Worm (Caenorhabditis elegans) whole organism, young adult: Measurements from ENCODE around the gene F26H11.8.

ENCODE experiments used
- B0336.3 ChIP-seq: fragments of 200-800 bp; sonication (Bioruptor generic); IDR thresholded peaks from 2 replicates; pipeline ENCODE4 v1.3.6; 2022; ENCODE audit warnings: missing genetic modification characterization, missing compliant biosample characterization
- C17E4.6 ChIP-seq: fragments of 200-800 bp; sonication (Bioruptor generic); IDR thresholded peaks from 2 replicates; pipeline ENCODE4 v1.3.6; 2022; ENCODE audit warnings: missing genetic modification reagents, missing genetic modification characterization, missing compliant biosample characterization
- D2030.7 ChIP-seq: fragments of 200-800 bp; sonication (Bioruptor generic); IDR thresholded peaks from 2 replicates; pipeline ENCODE4 v1.3.6; 2022; ENCODE audit warnings: missing genetic modification reagents, missing genetic modification characterization, missing compliant biosample characterization
- F37B4.10 ChIP-seq: fragments of 200-800 bp; sonication (Bioruptor generic); IDR thresholded peaks from 2 replicates; pipeline ENCODE4 v1.3.6; 2022; ENCODE audit warnings: missing genetic modification characterization, missing compliant biosample characterization
- F57A8.1 ChIP-seq: fragments of 200-800 bp; sonication (Bioruptor generic); optimal IDR thresholded peaks from 2 replicates; lab custom pipeline; 2018; ENCODE audit warnings: mild to moderate bottlenecking, missing genetic modification characterization, moderate library complexity, missing compliant biosample characterization
- K11D2.4 ChIP-seq: fragments of 200-800 bp; sonication (Bioruptor generic); IDR thresholded peaks from 2 replicates; pipeline ENCODE4 v1.3.6; 2022; ENCODE audit warnings: missing genetic modification reagents, missing genetic modification characterization, missing compliant biosample characterization
- T07F8.4 ChIP-seq: sonication (generic microtip); optimal IDR thresholded peaks from 2 replicates; lab custom pipeline; 2016; ENCODE audit warnings: mild to moderate bottlenecking, missing genetic modification characterization, moderate library complexity, missing compliant biosample characterization
- Y53G8AR.9 ChIP-seq: fragments of 200-800 bp; sonication (Bioruptor generic); conservative IDR thresholded peaks from 2 replicates; pipeline ENCODE4 v1.3.6; 2022; ENCODE audit warnings: missing genetic modification reagents, missing genetic modification characterization, missing compliant biosample characterization
- Y56A3A.18 ChIP-seq: fragments of 200-800 bp; sonication (Bioruptor generic); IDR thresholded peaks from 2 replicates; pipeline ENCODE4 v1.3.6; 2022; ENCODE audit warnings: missing genetic modification reagents, missing genetic modification characterization, missing compliant biosample characterization
- Y67H2A.10 ChIP-seq: fragments of 200-800 bp; sonication (Bioruptor generic); conservative IDR thresholded peaks from 2 replicates; pipeline ENCODE4 v1.3.6; 2022; ENCODE audit warnings: missing genetic modification reagents, missing genetic modification characterization, missing compliant biosample characterization
- Y79H2A.3 ChIP-seq: fragments of 200-800 bp; sonication (Bioruptor generic); conservative IDR thresholded peaks from 2 replicates; pipeline ENCODE4 v1.3.6; 2022; ENCODE audit warnings: missing genetic modification reagents, missing genetic modification characterization, missing compliant biosample characterization
- Y95B8A.8 ChIP-seq: fragments of 200-800 bp; sonication (Bioruptor generic); IDR thresholded peaks from 2 replicates; pipeline ENCODE4 v1.3.6; 2022; ENCODE audit warnings: missing genetic modification reagents, missing genetic modification characterization, missing compliant biosample characterization
- aptf-3 ChIP-seq: fragments of 200-800 bp; sonication (Bioruptor generic); IDR thresholded peaks from 2 replicates; pipeline ENCODE4 v1.3.6; 2022; ENCODE audit warnings: missing genetic modification characterization, missing compliant biosample characterization
- attf-5 ChIP-seq: fragments of 200-800 bp; sonication (Bioruptor generic); optimal IDR thresholded peaks from 2 replicates; lab custom pipeline; 2018; ENCODE audit warnings: mild to moderate bottlenecking, missing genetic modification characterization, missing compliant biosample characterization
- bed-1 ChIP-seq: fragments of 200-800 bp; sonication (Bioruptor generic); IDR thresholded peaks from 2 replicates; pipeline ENCODE4 v1.3.6; 2022; ENCODE audit warnings: missing genetic modification reagents, missing genetic modification characterization, missing compliant biosample characterization
- ceh-100 ChIP-seq: fragments of 200-800 bp; sonication (Bioruptor generic); IDR thresholded peaks from 2 replicates; pipeline ENCODE4 v1.3.6; 2022; ENCODE audit warnings: missing genetic modification reagents, missing genetic modification characterization, missing compliant biosample characterization
- ceh-79 ChIP-seq: sonication (generic microtip); optimal IDR thresholded peaks from 2 replicates; lab custom pipeline; 2017; ENCODE audit warnings: mild to moderate bottlenecking, missing genetic modification characterization, missing compliant biosample characterization
- ceh-91 ChIP-seq: fragments of 200-800 bp; sonication (Bioruptor generic); IDR thresholded peaks from 2 replicates; pipeline ENCODE4 v1.3.6; 2022; ENCODE audit warnings: missing genetic modification reagents, missing genetic modification characterization, missing compliant biosample characterization
- die-1 ChIP-seq: sonication (generic microtip); optimal IDR thresholded peaks from 2 replicates; lab custom pipeline; 2016; ENCODE audit warnings: missing genotype, mild to moderate bottlenecking, missing genetic modification characterization, missing compliant biosample characterization
- egl-18 ChIP-seq: fragments of 200-800 bp; sonication (Bioruptor generic); IDR thresholded peaks from 2 replicates; pipeline ENCODE4 v1.3.6; 2022; ENCODE audit warnings: missing genetic modification reagents, missing genetic modification characterization, missing compliant biosample characterization
- ekl-4 ChIP-seq: fragments of 200-800 bp; sonication (Bioruptor generic); IDR thresholded peaks from 2 replicates; pipeline ENCODE4 v1.3.6; 2022; ENCODE audit warnings: missing genetic modification reagents, missing genetic modification characterization, missing compliant biosample characterization
- fkh-3 ChIP-seq: sonication (generic microtip); optimal IDR thresholded peaks from 2 replicates; lab custom pipeline; 2016; ENCODE audit warnings: mild to moderate bottlenecking, missing genetic modification characterization, missing compliant biosample characterization
- him-1 ChIP-seq: sonication (generic microtip); optimal IDR thresholded peaks from 2 replicates; lab custom pipeline; 2016; ENCODE audit warnings: missing genotype, missing genetic modification reagents, missing genetic modification characterization, missing compliant biosample characterization
- hrde-1 ChIP-seq: sonication (generic microtip); optimal IDR thresholded peaks from 2 replicates; lab custom pipeline; 2016; ENCODE audit warnings: missing genetic modification characterization, mild to moderate bottlenecking, missing compliant biosample characterization, moderate library complexity, missing genotype, missing genetic modification reagents, borderline replicate concordance
- lag-1 ChIP-seq: fragments of 200-800 bp; sonication (Bioruptor generic); IDR thresholded peaks from 2 replicates; pipeline ENCODE4 v1.3.6; 2022; ENCODE audit warnings: missing genetic modification reagents, missing genetic modification characterization, missing compliant biosample characterization
- lin-54 ChIP-seq: fragments of 200-800 bp; sonication (Bioruptor generic); optimal IDR thresholded peaks from 2 replicates; lab custom pipeline; 2018; ENCODE audit warnings: mild to moderate bottlenecking, missing genetic modification characterization, missing compliant biosample characterization
- lsl-1 ChIP-seq: fragments of 200-800 bp; sonication (Bioruptor generic); optimal IDR thresholded peaks from 2 replicates; lab custom pipeline; 2018; ENCODE audit warnings: mild to moderate bottlenecking, missing genetic modification characterization, moderate library complexity, missing compliant biosample characterization
- madf-10 ChIP-seq: sonication (generic microtip); optimal IDR thresholded peaks from 2 replicates; lab custom pipeline; 2016; ENCODE audit warnings: mild to moderate bottlenecking, missing genetic modification characterization, missing compliant biosample characterization
- madf-6 ChIP-seq: fragments of 200-800 bp; sonication (Bioruptor generic); IDR thresholded peaks from 2 replicates; pipeline ENCODE4 v1.3.6; 2022; ENCODE audit warnings: missing genetic modification reagents, missing genetic modification characterization, missing compliant biosample characterization
- madf-8 ChIP-seq: fragments of 200-800 bp; sonication (Bioruptor generic); conservative IDR thresholded peaks from 2 replicates; pipeline ENCODE4 v1.3.6; 2022; ENCODE audit warnings: missing genetic modification reagents, missing genetic modification characterization, missing compliant biosample characterization
- mcd-1 ChIP-seq: fragments of 200-800 bp; sonication (Bioruptor generic); IDR thresholded peaks from 2 replicates; pipeline ENCODE4 v1.3.6; 2022; ENCODE audit warnings: missing genetic modification reagents, missing genetic modification characterization, missing compliant biosample characterization
- mes-4 ChIP-seq: sonication (generic microtip); optimal IDR thresholded peaks from 2 replicates; lab custom pipeline; 2016; ENCODE audit warnings: missing genotype, missing genetic modification characterization, missing compliant biosample characterization
- mxl-1 ChIP-seq: sonication (generic microtip); optimal IDR thresholded peaks from 2 replicates; lab custom pipeline; 2016; ENCODE audit warnings: missing genetic modification characterization, missing compliant biosample characterization
- nfya-2 ChIP-seq: fragments of 200-800 bp; sonication (Bioruptor generic); IDR thresholded peaks from 2 replicates; pipeline ENCODE4 v1.3.6; 2022; ENCODE audit warnings: missing genetic modification reagents, missing genetic modification characterization, missing compliant biosample characterization
- nhr-120 ChIP-seq: fragments of 200-800 bp; sonication (Bioruptor generic); IDR thresholded peaks from 2 replicates; pipeline ENCODE4 v1.3.6; 2022; ENCODE audit warnings: missing genetic modification characterization, missing compliant biosample characterization
- nhr-27 ChIP-seq: fragments of 200-800 bp; sonication (Bioruptor generic); optimal IDR thresholded peaks from 2 replicates; lab custom pipeline; 2018; ENCODE audit warnings: mild to moderate bottlenecking, missing genetic modification characterization, moderate library complexity, missing compliant biosample characterization
- nhr-90 ChIP-seq: sonication (generic microtip); optimal IDR thresholded peaks from 2 replicates; lab custom pipeline; 2016; ENCODE audit warnings: missing genotype, mild to moderate bottlenecking, missing genetic modification characterization, missing compliant biosample characterization
- repo-1 ChIP-seq: sonication (generic microtip); optimal IDR thresholded peaks from 2 replicates; lab custom pipeline; 2017; ENCODE audit warnings: mild to moderate bottlenecking, missing genetic modification characterization, missing compliant biosample characterization
- sdz-38 ChIP-seq: sonication (generic microtip); optimal IDR thresholded peaks from 2 replicates; lab custom pipeline; 2016; ENCODE audit warnings: missing genotype, missing genetic modification characterization, missing compliant biosample characterization
- somi-1 ChIP-seq: fragments of 200-800 bp; sonication (Bioruptor generic); optimal IDR thresholded peaks from 2 replicates; lab custom pipeline; 2018; ENCODE audit warnings: mild to moderate bottlenecking, missing genetic modification characterization, missing compliant biosample characterization
- sptf-2 ChIP-seq: fragments of 200-800 bp; sonication (Bioruptor generic); optimal IDR thresholded peaks from 2 replicates; lab custom pipeline; 2018; ENCODE audit warnings: mild to moderate bottlenecking, missing genetic modification characterization, missing compliant biosample characterization
- tbp1 ChIP-seq: fragments of 200-800 bp; sonication (Bioruptor generic); optimal IDR thresholded peaks from 2 replicates; lab custom pipeline; 2018; ENCODE audit warnings: mild to moderate bottlenecking, missing genetic modification characterization, missing compliant biosample characterization
- tlf-1 ChIP-seq: fragments of 200-800 bp; sonication (Bioruptor generic); optimal IDR thresholded peaks from 2 replicates; lab custom pipeline; 2018; ENCODE audit warnings: mild to moderate bottlenecking, missing genetic modification characterization, missing compliant biosample characterization
- unc-130 ChIP-seq: sonication (generic microtip); optimal IDR thresholded peaks from 2 replicates; lab custom pipeline; 2016; ENCODE audit warnings: missing genetic modification reagents, missing genetic modification characterization, missing compliant biosample characterization
- xnd-1 ChIP-seq: sonication (generic microtip); optimal IDR thresholded peaks from 2 replicates; lab custom pipeline; 2016; ENCODE audit warnings: missing genotype, missing genetic modification reagents, missing genetic modification characterization, missing compliant biosample characterization
- zim-3 ChIP-seq: sonication (generic microtip); optimal IDR thresholded peaks from 2 replicates; lab custom pipeline; 2017; ENCODE audit warnings: mild to moderate bottlenecking, missing genetic modification characterization, moderate library complexity, missing compliant biosample characterization
- ztf-26 ChIP-seq: sonication (generic microtip); optimal IDR thresholded peaks from 2 replicates; lab custom pipeline; 2017; ENCODE audit warnings: missing genetic modification characterization, missing compliant biosample characterization
- ztf-28 ChIP-seq: fragments of 200-800 bp; sonication (Bioruptor generic); IDR thresholded peaks from 2 replicates; pipeline ENCODE4 v1.3.6; 2022; ENCODE audit warnings: missing genetic modification reagents, missing genetic modification characterization, missing compliant biosample characterization
- ztf-3 ChIP-seq: fragments of 200-800 bp; sonication (Bioruptor generic); optimal IDR thresholded peaks from 2 replicates; lab custom pipeline; 2018; ENCODE audit warnings: mild to moderate bottlenecking, missing genetic modification characterization, missing compliant biosample characterization

The F26H11.8 gene

DNA sequence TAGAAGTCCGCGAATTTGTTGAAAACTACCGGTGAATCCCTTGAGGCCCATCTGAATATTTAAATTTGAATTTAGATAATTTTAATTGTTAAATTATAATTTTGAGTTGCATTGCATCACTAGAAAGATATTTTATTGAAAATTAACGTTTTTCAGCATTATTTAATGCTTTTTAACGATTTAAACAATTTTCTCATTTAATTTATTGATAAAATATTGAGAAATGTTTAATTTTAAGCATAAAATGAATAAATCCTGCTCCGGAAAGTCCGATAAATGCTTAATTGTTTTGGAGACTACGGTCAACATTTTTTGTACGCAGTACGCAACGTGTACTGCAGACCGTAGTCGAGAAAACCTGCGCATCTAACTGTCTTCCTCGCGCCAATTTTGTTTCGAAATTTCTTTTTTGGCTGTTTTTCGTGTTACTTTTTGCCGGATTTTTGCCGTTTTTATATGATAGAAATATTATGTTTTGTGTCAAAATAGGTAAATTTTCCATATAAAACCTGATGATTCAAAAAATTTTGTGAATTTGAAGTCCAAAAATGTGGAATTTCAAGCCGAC is 38.9 kb upstream of the F26H11.8 start, which contains the start of the genes Y54G11A.17, lin-7 and elof-1 (continued):
- TF ChIP-seq D2030.7 (GFP tag; lab: Robert Waterston, UW) (peak; percentile 92), Y67H2A.10 (GFP tag; lab: Robert Waterston, UW) (peak; percentile 77; the same call in 1 of the 2 replicates), ceh-91 (GFP tag; lab: Robert Waterston, UW) (peak; percentile 50), ztf-26 (tag; lab: Kevin White, UChicago) (peak; percentile 23), Y79H2A.3 (GFP tag; lab: Robert Waterston, UW) (no peak), somi-1 (GFP tag; lab: Kevin White, UChicago) (no peak), sdz-38 (tag; lab: Kevin White, UChicago) (no peak), mxl-1 (tag; lab: Kevin White, UChicago) (no peak), ceh-79 (no peak), nfya-2 (GFP tag; lab: Robert Waterston, UW) (no peak), madf-6 (GFP tag; lab: Robert Waterston, UW) (peak; percentile 75), die-1 (no peak), xnd-1 (tag; lab: Kevin White, UChicago) (peak; percentile 28), F57A8.1 (no peak), B0336.3 (GFP tag; lab: Robert Waterston, UW) (no peak), tbp1 (peak; percentile 68), hrde-1 (tag; lab: Kevin White, UChicago) (no peak), ztf-3 (GFP tag; lab: Kevin White, UChicago) (no peak), T07F8.4 (tag; lab: Kevin White, UChicago) (no peak), him-1 (tag; lab: Kevin White, UChicago) (no peak), Y53G8AR.9 (GFP tag; lab: Robert Waterston, UW) (peak; percentile 77; the same call in 1 of the 2 replicates), madf-10 (tag; lab: Kevin White, UChicago) (peak; percentile 5), ekl-4 (GFP tag; lab: Robert Waterston, UW) (peak; percentile 42; the same call in 1 of the 2 replicates), nhr-27 (no peak), lin-54 (GFP tag; lab: Kevin White, UChicago) (peak; percentile 84), nhr-120 (GFP tag; lab: Robert Waterston, UW) (no peak), lsl-1 (peak; percentile 97), C17E4.6 (GFP tag; lab: Robert Waterston, UW) (peak; percentile 44; the same call in 1 of the 2 replicates), egl-18 (GFP tag; lab: Robert Waterston, UW) (no peak), ztf-28 (GFP tag; lab: Robert Waterston, UW) (peak; percentile 69), attf-5 (GFP tag; lab: Kevin White, UChicago) (peak; percentile 96), repo-1 (tag; lab: Kevin White, UChicago) (no peak), tlf-1 (peak; percentile 76), sptf-2 (GFP tag; lab: Kevin White, UChicago) (no peak), Y95B8A.8 (GFP tag; lab: Robert Waterston, UW) (no peak), mes-4 (tag; lab: Kevin White, UChicago) (no peak), Y56A3A.18 (GFP tag; lab: Robert Waterston, UW) (0 out of 2 replicates have a peak, but pooled peaks have one; percentile 20), aptf-3 (GFP tag; lab: Robert Waterston, UW) (no peak), ceh-100 (GFP tag; lab: Robert Waterston, UW) (peak; percentile 51), bed-1 (no peak), zim-3 (tag; lab: Kevin White, UChicago) (no peak), lag-1 (GFP tag; lab: Robert Waterston, UW) (no peak), unc-130 (peak; percentile 7), fkh-3 (tag; lab: Kevin White, UChicago) (no peak), madf-8 (peak; percentile 61), mcd-1 (GFP tag; lab: Robert Waterston, UW) (peak; percentile 74), K11D2.4 (no peak), F37B4.10 (GFP tag; lab: Robert Waterston, UW) (no peak), nhr-90 (tag; lab: Kevin White, UChicago) (no peak)
